Fruit fly (Drosophila melanogaster) whole organism, embryonic: ENCODE measurements around the gene Tps1.

Experiments used
- CG10654 ChIP-seq: fragments of 200-800 bp; sonication (Bioruptor generic); optimal IDR thresholded peaks from 2 replicates; lab custom pipeline; 2016; ENCODE audit warnings: missing biosample characterization, missing genetic modification characterization
- CG10959 ChIP-seq: fragments of 200-800 bp; sonication (Bioruptor generic); IDR thresholded peaks from 2 replicates; pipeline ENCODE4 v1.3.6; 2022; ENCODE audit warnings: missing biosample characterization, missing genetic modification characterization
- CG13775 ChIP-seq: fragments of 200-800 bp; sonication (Bioruptor generic); optimal IDR thresholded peaks from 3 replicates; lab custom pipeline; 2017; ENCODE audit warnings: missing biosample characterization, mild to moderate bottlenecking, missing genetic modification characterization
- CG15269 ChIP-seq: fragments of 200-800 bp; sonication (Bioruptor generic); optimal IDR thresholded peaks from 2 replicates; lab custom pipeline; 2018; ENCODE audit warnings: missing biosample characterization, mild to moderate bottlenecking, missing genetic modification characterization, moderate library complexity
- CG15479 ChIP-seq: fragments of 200-800 bp; sonication (Bioruptor generic); optimal IDR thresholded peaks from 3 replicates; lab custom pipeline; 2019; ENCODE audit warnings: missing biosample characterization, mild to moderate bottlenecking, missing genetic modification characterization, moderate library complexity
- CG1647 ChIP-seq: fragments of 200-800 bp; sonication (Bioruptor generic); optimal IDR thresholded peaks from 3 replicates; lab custom pipeline; 2016; ENCODE audit warnings: missing biosample characterization, missing genetic modification characterization
- CG16815 ChIP-seq: fragments of 200-800 bp; sonication (Bioruptor generic); optimal IDR thresholded peaks from 3 replicates; lab custom pipeline; 2017; ENCODE audit warnings: missing biosample characterization, mild to moderate bottlenecking, missing genetic modification characterization
- CG17328 ChIP-seq: fragments of 200-800 bp; sonication (Bioruptor generic); IDR thresholded peaks from 2 replicates; pipeline ENCODE4 v1.3.6; 2022; ENCODE audit warnings: missing biosample characterization, missing genetic modification characterization
- CG2199 ChIP-seq: fragments of 200-800 bp; sonication (Bioruptor generic); IDR thresholded peaks from 3 replicates; pipeline ENCODE4 v1.3.6; 2022; ENCODE audit warnings: missing biosample characterization, missing genetic modification characterization
- CG33213 ChIP-seq: fragments of 200-800 bp; sonication (Bioruptor generic); optimal IDR thresholded peaks from 3 replicates; lab custom pipeline; 2016; ENCODE audit warnings: missing biosample characterization, missing genetic modification characterization
- CG4820 ChIP-seq: fragments of 200-800 bp; sonication (Bioruptor generic); optimal IDR thresholded peaks from 3 replicates; lab custom pipeline; 2016; ENCODE audit warnings: missing biosample characterization, missing genetic modification characterization
- CG6272 ChIP-seq: fragments of 200-800 bp; sonication (Bioruptor generic); IDR thresholded peaks from 2 replicates; pipeline ENCODE4 v1.3.6; 2022; ENCODE audit warnings: missing biosample characterization, missing genetic modification characterization
- CG6813 ChIP-seq: fragments of 200-800 bp; sonication (Bioruptor generic); optimal IDR thresholded peaks from 2 replicates; lab custom pipeline; 2017; ENCODE audit warnings: missing biosample characterization, missing genetic modification characterization, mild to moderate bottlenecking, moderate library complexity, missing genetic modification reagents
- CG8089 ChIP-seq: fragments of 200-800 bp; sonication (Bioruptor generic); optimal IDR thresholded peaks from 3 replicates; lab custom pipeline; 2016; ENCODE audit warnings: missing biosample characterization, missing genetic modification characterization
- CG9437 ChIP-seq: fragments of 200-800 bp; sonication (Bioruptor generic); optimal IDR thresholded peaks from 2 replicates; lab custom pipeline; 2018; ENCODE audit warnings: missing biosample characterization, mild to moderate bottlenecking, missing genetic modification characterization
- CG9609 ChIP-seq: fragments of 200-800 bp; sonication (Bioruptor generic); optimal IDR thresholded peaks from 3 replicates; lab custom pipeline; 2016; ENCODE audit warnings: missing biosample characterization, missing genetic modification characterization
- CoRest ChIP-seq: fragments of 200-800 bp; sonication (Bioruptor generic); optimal IDR thresholded peaks from 3 replicates; lab custom pipeline; 2018; ENCODE audit warnings: missing biosample characterization, mild to moderate bottlenecking, missing genetic modification characterization, moderate library complexity
- E2f1 ChIP-seq: fragments of 200-800 bp; sonication (Bioruptor generic); IDR thresholded peaks from 2 replicates; pipeline ENCODE4 v1.3.6; 2022; ENCODE audit warnings: missing biosample characterization, missing genetic modification characterization
- Eip74EF ChIP-seq, 2 experiments: fragments of 200-800 bp in 1 of 2; fragments of >200 bp in 1 of 2; sonication (Bioruptor generic) in 1 of 2; optimal IDR thresholded peaks; 2 replicates each; lab custom pipeline; 2017 to 2019; ENCODE audit warnings: missing biosample characterization in 2 of 2, missing genetic modification characterization in 2 of 2, mild to moderate bottlenecking in 1 of 2, moderate library complexity in 1 of 2
- Gsc ChIP-seq: fragments of 200-800 bp; sonication (Bioruptor generic); IDR thresholded peaks from 2 replicates; pipeline ENCODE4 v1.3.6; 2022; ENCODE audit warnings: missing biosample characterization, missing genetic modification characterization
- HmgD ChIP-seq: fragments of 200-800 bp; sonication (Bioruptor generic); optimal IDR thresholded peaks from 3 replicates; lab custom pipeline; 2016; ENCODE audit warnings: missing biosample characterization, missing genetic modification characterization
- HmgZ ChIP-seq: fragments of 200-800 bp; sonication (Bioruptor generic); optimal IDR thresholded peaks from 2 replicates; lab custom pipeline; 2018; ENCODE audit warnings: missing biosample characterization, mild to moderate bottlenecking, missing genetic modification characterization
- Jarid2 ChIP-seq: fragments of 200-800 bp; sonication (Bioruptor generic); optimal IDR thresholded peaks from 3 replicates; lab custom pipeline; 2017; ENCODE audit warnings: mild to moderate bottlenecking, missing biosample characterization, missing genetic modification reagents, missing genetic modification characterization
- Lhr ChIP-seq: fragments of 200-800 bp; sonication (Bioruptor generic); optimal IDR thresholded peaks from 3 replicates; lab custom pipeline; 2017; ENCODE audit warnings: mild to moderate bottlenecking, missing biosample characterization, missing genetic modification reagents, missing genetic modification characterization
- Myb ChIP-seq: fragments of 200-800 bp; sonication (Bioruptor generic); optimal IDR thresholded peaks from 2 replicates; lab custom pipeline; 2016; ENCODE audit warnings: missing biosample characterization, missing genetic modification characterization
- PHDP ChIP-seq: fragments of 200-800 bp; sonication (Bioruptor generic); optimal IDR thresholded peaks from 3 replicates; lab custom pipeline; 2018; ENCODE audit warnings: missing biosample characterization, mild to moderate bottlenecking, missing genetic modification characterization, moderate library complexity
- Ptx1 ChIP-seq: fragments of 200-800 bp; sonication (Bioruptor generic); IDR thresholded peaks from 2 replicates; pipeline ENCODE4 v1.3.6; 2022; ENCODE audit warnings: missing biosample characterization, missing genetic modification characterization
- Six4 ChIP-seq: fragments of 200-800 bp; sonication (Bioruptor generic); optimal IDR thresholded peaks from 2 replicates; lab custom pipeline; 2016; ENCODE audit warnings: missing biosample characterization, missing genetic modification characterization
- Taf1 ChIP-seq: fragments of 200-800 bp; sonication (Bioruptor generic); IDR thresholded peaks from 2 replicates; pipeline ENCODE4 v1.3.6; 2022; ENCODE audit warnings: missing biosample characterization, missing genetic modification characterization
- Usf ChIP-seq: fragments of 200-800 bp; sonication (Bioruptor generic); optimal IDR thresholded peaks from 2 replicates; lab custom pipeline; 2017; ENCODE audit warnings: missing genotype, missing biosample characterization, missing genetic modification characterization
- Xrp1 ChIP-seq: fragments of 200-800 bp; sonication (Bioruptor generic); IDR thresholded peaks from 2 replicates; pipeline ENCODE4 v1.3.6; 2022; ENCODE audit warnings: missing biosample characterization, missing genetic modification characterization
- cad ChIP-seq: fragments of >200 bp; optimal IDR thresholded peaks from 2 replicates; lab custom pipeline; 2017; ENCODE audit warnings: missing biosample characterization, missing genetic modification characterization
- ci ChIP-seq: fragments of 200-800 bp; sonication (Bioruptor generic); IDR thresholded peaks from 3 replicates; pipeline ENCODE4 v1.3.6; 2022; ENCODE audit warnings: missing biosample characterization, missing genetic modification characterization
- cwo ChIP-seq: fragments of 200-800 bp; sonication (Bioruptor generic); optimal IDR thresholded peaks from 3 replicates; lab custom pipeline; 2017; ENCODE audit warnings: missing biosample characterization, missing genetic modification characterization, mild to moderate bottlenecking, moderate library complexity, missing genetic modification reagents
- da ChIP-seq: fragments of 200-800 bp; sonication (Bioruptor generic); optimal IDR thresholded peaks from 2 replicates; lab custom pipeline; 2016; ENCODE audit warnings: missing biosample characterization, missing genetic modification characterization
- dmrt11E ChIP-seq: fragments of 200-800 bp; sonication (Bioruptor generic); optimal IDR thresholded peaks from 3 replicates; lab custom pipeline; 2018; ENCODE audit warnings: missing biosample characterization, mild to moderate bottlenecking, missing genetic modification characterization, moderate library complexity
- dmrt99B ChIP-seq: fragments of 200-800 bp; sonication (Bioruptor generic); optimal IDR thresholded peaks from 2 replicates; lab custom pipeline; 2018; ENCODE audit warnings: missing biosample characterization, mild to moderate bottlenecking, missing genetic modification characterization, moderate library complexity
- emc ChIP-seq: fragments of 200-800 bp; sonication (Bioruptor generic); optimal IDR thresholded peaks from 2 replicates; lab custom pipeline; 2016; ENCODE audit warnings: missing biosample characterization, missing genetic modification characterization
- fd102C ChIP-seq: fragments of 200-800 bp; sonication (Bioruptor generic); optimal IDR thresholded peaks from 2 replicates; lab custom pipeline; 2018; ENCODE audit warnings: missing biosample characterization, mild to moderate bottlenecking, missing genetic modification characterization, moderate library complexity
- mam ChIP-seq: fragments of 200-800 bp; sonication (Bioruptor generic); optimal IDR thresholded peaks from 3 replicates; lab custom pipeline; 2016; ENCODE audit warnings: missing biosample characterization, missing genetic modification characterization
- p53 ChIP-seq: fragments of 200-800 bp; sonication (Bioruptor generic); optimal IDR thresholded peaks from 2 replicates; lab custom pipeline; 2016; ENCODE audit warnings: missing biosample characterization, missing genetic modification characterization
- pros ChIP-seq: fragments of 200-800 bp; sonication (Bioruptor generic); optimal IDR thresholded peaks from 3 replicates; lab custom pipeline; 2019; ENCODE audit warnings: missing biosample characterization, mild to moderate bottlenecking, missing genetic modification characterization, moderate library complexity
- ro ChIP-seq: fragments of 200-800 bp; sonication (Bioruptor generic); IDR thresholded peaks from 2 replicates; pipeline ENCODE4 v1.3.6; 2022; ENCODE audit warnings: missing biosample characterization, missing genetic modification characterization
- sd ChIP-seq: fragments of 200-800 bp; sonication (Bioruptor generic); optimal IDR thresholded peaks from 3 replicates; lab custom pipeline; 2018; ENCODE audit warnings: missing biosample characterization, mild to moderate bottlenecking, missing genetic modification characterization, moderate library complexity
- ssp ChIP-seq: fragments of 200-800 bp; sonication (Bioruptor generic); IDR thresholded peaks from 2 replicates; pipeline ENCODE4 v1.3.6; 2022; ENCODE audit warnings: missing biosample characterization, missing genetic modification characterization
- tll ChIP-seq, 2 experiments: fragments of 200-800 bp in 1 of 2; fragments of >200 bp in 1 of 2; sonication (Bioruptor generic) in 1 of 2; optimal IDR thresholded peaks; 2 replicates each; lab custom pipeline; 2017 to 2019; ENCODE audit warnings: missing biosample characterization in 2 of 2, missing genetic modification characterization in 2 of 2, mild to moderate bottlenecking in 1 of 2, moderate library complexity in 1 of 2
- toy ChIP-seq: fragments of 200-800 bp; sonication (Bioruptor generic); IDR thresholded peaks from 2 replicates; pipeline ENCODE4 v1.3.6; 2022; ENCODE audit warnings: missing biosample characterization, missing genetic modification characterization
- tup ChIP-seq: fragments of 200-800 bp; sonication (Bioruptor generic); optimal IDR thresholded peaks from 2 replicates; lab custom pipeline; 2016; ENCODE audit warnings: missing biosample characterization, mild to moderate bottlenecking, missing genetic modification characterization, moderate library complexity
- twi ChIP-seq: fragments of 200-800 bp; optimal IDR thresholded peaks from 2 replicates; lab custom pipeline; 2019; ENCODE audit warnings: missing biosample characterization, mild to moderate bottlenecking, missing genetic modification characterization, moderate library complexity
- usp ChIP-seq: fragments of >200 bp; optimal IDR thresholded peaks from 2 replicates; lab custom pipeline; 2017; ENCODE audit warnings: missing biosample characterization, missing genetic modification characterization
- zen ChIP-seq: fragments of 200-800 bp; sonication (Bioruptor generic); optimal IDR thresholded peaks from 3 replicates; lab custom pipeline; 2018; ENCODE audit warnings: missing biosample characterization, mild to moderate bottlenecking, missing genetic modification characterization, moderate library complexity

The Tps1 gene

dm6 chr2L:4363707-4364270 lies 24.3 kb upstream of the Tps1 start (continued):
- TF ChIP-seq HmgZ (no peak), PHDP (tag; lab: Kevin White, UChicago) (no peak), HmgD (GFP tag; lab: Kevin White, UChicago) (no peak), CG2199 (GFP tag; lab: Robert Waterston, UW) (no peak), CG10959 (GFP tag; lab: Robert Waterston, UW) (no peak), Jarid2 (GFP tag; lab: Kevin White, UChicago) (no peak), CG33213 (no peak), CG6272 (GFP tag; lab: Robert Waterston, UW) (no peak), CG15269 (no peak), twi (tag; lab: Kevin White, UChicago) (peak; percentile 97), dmrt99B (tag; lab: Kevin White, UChicago) (no peak), Eip74EF (GFP tag; optimal IDR thresholded peaks at IDR 0.05; lab: Kevin White, UChicago) (no peak), zen (tag; lab: Kevin White, UChicago) (peak; percentile 8), usp (GFP tag; lab: Kevin White, UChicago) (no peak), ro (GFP tag; lab: Robert Waterston, UW) (no peak), Six4 (GFP tag; lab: Kevin White, UChicago) (peak; percentile 22), sd (no peak), CG10654 (GFP tag; lab: Kevin White, UChicago) (no peak), ssp (no peak), CG9437 (no peak), CoRest (tag; lab: Kevin White, UChicago) (no peak), fd102C (no peak), Xrp1 (no peak), CG9609 (no peak), CG1647 (GFP tag; lab: Kevin White, UChicago) (no peak), mam (GFP tag; lab: Kevin White, UChicago) (no peak), Lhr (no peak), Taf1 (no peak), Myb (no peak), CG8089 (GFP tag; lab: Kevin White, UChicago) (no peak), pros (GFP tag; lab: Kevin White, UChicago) (peak; percentile 98), p53 (peak; percentile 4), tup (GFP tag; lab: Kevin White, UChicago) (no peak), emc (no peak), Gsc (GFP tag; lab: Robert Waterston, UW) (no peak), da (peak; percentile 21), toy (GFP tag; lab: Robert Waterston, UW) (no peak), cad (GFP tag; lab: Kevin White, UChicago) (peak; percentile 69), CG4820 (GFP tag; lab: Kevin White, UChicago) (no peak), CG13775 (no peak), dmrt11E (tag; lab: Kevin White, UChicago) (no peak), CG16815 (GFP tag; lab: Kevin White, UChicago) (no peak), E2f1 (GFP tag; lab: Robert Waterston, UW) (no peak), tll (GFP tag; optimal IDR thresholded peaks at IDR 0.05; lab: Kevin White, UChicago) (peak in 1 of 2 experiments; percentile 48), Usf (GFP tag; lab: Kevin White, UChicago) (no peak), CG15479 (GFP tag; lab: Kevin White, UChicago) (peak; percentile 45), CG6813 (GFP tag; lab: Kevin White, UChicago) (no peak), ci (GFP tag; lab: Robert Waterston, UW) (no peak), CG17328 (GFP tag; lab: Robert Waterston, UW) (no peak), cwo (no peak), Ptx1 (no peak)
